Worm (Caenorhabditis elegans) whole organism, L2 larva: Measurements from ENCODE around the gene R12B2.2.

ENCODE experiments used
- mdl-1 ChIP-seq, 2 experiments: fragments of 150-350 bp in 1 of 2; sonication (generic microtip) in 1 of 2; optimal IDR thresholded peaks; 2 replicates each; lab custom pipeline; 2017; ENCODE audit warnings: missing biosample characterization in 2 of 2, missing genetic modification characterization in 2 of 2
- sem-4 ChIP-seq: fragments of 150-350 bp; optimal IDR thresholded peaks from 2 replicates; lab custom pipeline; 2014; ENCODE audit warnings: missing biosample characterization, missing genetic modification reagents, missing genetic modification characterization
- snpc-4 ChIP-seq: fragments of 150-350 bp; optimal IDR thresholded peaks from 2 replicates; lab custom pipeline; 2014; ENCODE audit warnings: missing biosample characterization, missing genetic modification characterization
- unc-39 ChIP-seq: fragments of 150-350 bp; optimal IDR thresholded peaks from 2 replicates; lab custom pipeline; 2014; ENCODE audit warnings: missing biosample characterization, missing genetic modification characterization

ce11 chrIII:5824450-5824972 is 17.7 kb downstream of the R12B2.2 start:
- TF ChIP-seq snpc-4 (no peak), sem-4 (no peak), mdl-1 (tag; optimal IDR thresholded peaks at IDR 0.05; lab: Kevin White, UChicago) (no peak), unc-39 (no peak)
